Fruit fly (Drosophila melanogaster) whole organism: ENCODE data around the gene CG15465.

Source experiments
- CG8478 ChIP-seq: fragments of >200 bp; optimal IDR thresholded peaks from 2 replicates; lab custom pipeline; 2018; ENCODE audit warnings: inconsistent platforms
- EcR ChIP-seq, 2 experiments: fragments of >200 bp; optimal IDR thresholded peaks; 2 replicates each; lab custom pipeline; 2017; ENCODE audit warnings: missing biosample characterization in 2 of 2, missing genetic modification characterization in 2 of 2, missing genetic modification reagents in 2 of 2
- pan ChIP-seq: fragments of >200 bp; optimal IDR thresholded peaks from 2 replicates; lab custom pipeline; 2017
- psq ChIP-seq: fragments of >200 bp; optimal IDR thresholded peaks from 2 replicates; lab custom pipeline; 2017
- usp ChIP-seq: fragments of >200 bp; optimal IDR thresholded peaks from 2 replicates; lab custom pipeline; 2017; ENCODE audit warnings: missing biosample characterization, missing genetic modification characterization, mixed read lengths

DNA sequence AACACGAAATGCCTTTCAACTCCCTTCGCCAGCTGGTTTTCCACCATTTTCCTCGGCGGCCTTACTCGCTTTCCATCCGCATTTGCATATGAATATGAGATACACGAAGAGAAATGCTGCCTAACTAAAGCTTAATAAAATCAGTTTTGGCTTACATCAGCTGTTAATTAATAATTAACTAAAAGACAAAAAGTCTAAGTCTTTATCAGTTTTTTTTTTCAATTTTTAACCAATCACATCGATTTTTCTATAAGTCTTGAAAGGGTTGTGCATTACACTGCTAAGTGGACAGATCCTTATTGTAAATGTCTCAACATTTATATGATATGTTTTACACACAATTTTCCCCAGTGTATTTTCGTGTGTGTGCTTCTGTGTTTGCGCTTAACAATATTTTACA, 118.1 kb downstream of the CG15465 start:
- TF ChIP-seq usp (GFP tag; lab: Kevin White, UChicago) (no peak), CG8478 (lab: Kevin White, UChicago) (no peak), psq (lab: Kevin White, UChicago) (no peak), EcR (GFP tag; optimal IDR thresholded peaks at IDR 0.05; lab: Kevin White, UChicago) (no peak), pan (lab: Kevin White, UChicago) (no peak)
